Fruit fly (Drosophila melanogaster): ENCODE data around the gene Nipsnap.

- TF ChIP-seq CG8301 (tag; optimal IDR thresholded peaks at IDR 0.05) (no peak), Ets98B (GFP tag; IDR thresholded peaks at IDR 0.05) (peak; percentile 14; the same call in 1 of the 2 replicates)
Observed at dm6 chrX:16102338-16103218, 29.2 kb upstream of the Nipsnap start.

Measured in whole organism, pupa.